Fruit fly (Drosophila melanogaster) whole organism, embryonic: Measurements from ENCODE around the gene FASN2.

Experiments
- Antp ChIP-seq: fragments of 200-800 bp; sonication (Bioruptor generic); optimal IDR thresholded peaks from 3 replicates; lab custom pipeline; 2016; ENCODE audit warnings: missing biosample characterization, missing genetic modification characterization
- BtbVII ChIP-seq: fragments of 200-800 bp; sonication (Bioruptor generic); optimal IDR thresholded peaks from 3 replicates; lab custom pipeline; 2017; ENCODE audit warnings: missing biosample characterization, mild to moderate bottlenecking, missing genetic modification characterization
- C15 ChIP-seq: fragments of 200-800 bp; sonication (Bioruptor generic); IDR thresholded peaks from 3 replicates; pipeline ENCODE4 v1.3.6; 2022; ENCODE audit warnings: missing biosample characterization, missing genetic modification characterization
- CG13287 ChIP-seq: fragments of 200-800 bp; sonication (Bioruptor generic); IDR thresholded peaks from 2 replicates; pipeline ENCODE4 v1.3.6; 2022; ENCODE audit warnings: missing biosample characterization, missing genetic modification characterization; ENCODE audit not compliant: partially characterized antibody
- CG13424 ChIP-seq: fragments of 200-800 bp; sonication (Bioruptor generic); optimal IDR thresholded peaks from 2 replicates; lab custom pipeline; 2019; ENCODE audit warnings: missing biosample characterization, mild to moderate bottlenecking, missing genetic modification characterization, moderate library complexity
- CG14860 ChIP-seq: fragments of 200-800 bp; sonication (Bioruptor generic); IDR thresholded peaks from 3 replicates; pipeline ENCODE4 v1.3.6; 2022; ENCODE audit warnings: missing biosample characterization, missing genetic modification characterization; ENCODE audit not compliant: partially characterized antibody
- CG15011 ChIP-seq: fragments of 200-800 bp; sonication (Bioruptor generic); optimal IDR thresholded peaks from 3 replicates; lab custom pipeline; 2018; ENCODE audit warnings: missing biosample characterization, mild to moderate bottlenecking, missing genetic modification characterization
- CG15269 ChIP-seq: fragments of 200-800 bp; sonication (Bioruptor generic); optimal IDR thresholded peaks from 2 replicates; lab custom pipeline; 2018; ENCODE audit warnings: missing biosample characterization, mild to moderate bottlenecking, missing genetic modification characterization, moderate library complexity
- CG1602 ChIP-seq: fragments of 200-800 bp; sonication (Bioruptor generic); optimal IDR thresholded peaks from 3 replicates; lab custom pipeline; 2016; ENCODE audit warnings: missing biosample characterization, missing genetic modification characterization
- CG17385 ChIP-seq: fragments of 200-800 bp; sonication (Bioruptor generic); optimal IDR thresholded peaks from 3 replicates; lab custom pipeline; 2018; ENCODE audit warnings: missing biosample characterization, mild to moderate bottlenecking, missing genetic modification characterization
- CG2120 ChIP-seq: fragments of 200-800 bp; sonication (Bioruptor generic); optimal IDR thresholded peaks from 3 replicates; lab custom pipeline; 2016; ENCODE audit warnings: missing biosample characterization, missing genetic modification characterization
- CG2889 ChIP-seq: fragments of 200-800 bp; sonication (Bioruptor generic); IDR thresholded peaks from 3 replicates; pipeline ENCODE4 v1.3.6; 2022; ENCODE audit warnings: missing biosample characterization, missing genetic modification characterization
- CG3065 ChIP-seq: fragments of 200-800 bp; sonication (Bioruptor generic); optimal IDR thresholded peaks from 2 replicates; lab custom pipeline; 2016; ENCODE audit warnings: missing biosample characterization, missing genetic modification characterization
- CG3407 ChIP-seq: fragments of 200-800 bp; sonication (Bioruptor generic); optimal IDR thresholded peaks from 2 replicates; lab custom pipeline; 2018; ENCODE audit warnings: missing biosample characterization, mild to moderate bottlenecking, missing genetic modification characterization
- CG34376 ChIP-seq: fragments of 200-800 bp; sonication (Bioruptor generic); optimal IDR thresholded peaks from 2 replicates; lab custom pipeline; 2018; ENCODE audit warnings: missing biosample characterization, mild to moderate bottlenecking, missing genetic modification characterization
- CG5245 ChIP-seq: fragments of 200-800 bp; sonication (Bioruptor generic); optimal IDR thresholded peaks from 3 replicates; lab custom pipeline; 2016; ENCODE audit warnings: missing biosample characterization, missing genetic modification characterization
- CG6765 ChIP-seq: fragments of 200-800 bp; sonication (Bioruptor generic); optimal IDR thresholded peaks from 3 replicates; lab custom pipeline; 2017; ENCODE audit warnings: missing biosample characterization, mild to moderate bottlenecking, missing genetic modification characterization
- CG6854 ChIP-seq: fragments of 200-800 bp; sonication (Bioruptor generic); optimal IDR thresholded peaks from 3 replicates; lab custom pipeline; 2017; ENCODE audit warnings: missing biosample characterization, mild to moderate bottlenecking, missing genetic modification characterization
- CG7357 ChIP-seq: fragments of 200-800 bp; sonication (Bioruptor generic); IDR thresholded peaks from 3 replicates; pipeline ENCODE4 v1.3.6; 2022; ENCODE audit warnings: missing biosample characterization, missing genetic modification characterization
- CG7556 ChIP-seq: fragments of 200-800 bp; sonication (Bioruptor generic); optimal IDR thresholded peaks from 2 replicates; lab custom pipeline; 2017; ENCODE audit warnings: missing biosample characterization, mild to moderate bottlenecking, missing genetic modification characterization
- CG8388 ChIP-seq: fragments of 200-800 bp; sonication (Bioruptor generic); optimal IDR thresholded peaks from 2 replicates; lab custom pipeline; 2019; ENCODE audit warnings: missing biosample characterization, mild to moderate bottlenecking, missing genetic modification characterization, moderate library complexity
- CG8765 ChIP-seq: fragments of 200-800 bp; sonication (Bioruptor generic); IDR thresholded peaks from 2 replicates; pipeline ENCODE4 v1.3.6; 2022; ENCODE audit warnings: missing biosample characterization, missing genetic modification characterization
- CG8944 ChIP-seq: fragments of 200-800 bp; sonication (Bioruptor generic); optimal IDR thresholded peaks from 3 replicates; lab custom pipeline; 2016; ENCODE audit warnings: missing biosample characterization, missing genetic modification characterization
- CG9609 ChIP-seq: fragments of 200-800 bp; sonication (Bioruptor generic); optimal IDR thresholded peaks from 3 replicates; lab custom pipeline; 2016; ENCODE audit warnings: missing biosample characterization, missing genetic modification characterization
- CG9932 ChIP-seq: fragments of 200-800 bp; sonication (Bioruptor generic); IDR thresholded peaks from 2 replicates; pipeline ENCODE4 v1.3.6; 2022; ENCODE audit warnings: missing biosample characterization, missing genetic modification characterization
- CHES-1-like ChIP-seq: fragments of 200-800 bp; sonication (Bioruptor generic); optimal IDR thresholded peaks from 2 replicates; lab custom pipeline; 2016; ENCODE audit warnings: missing biosample characterization, missing genetic modification characterization
- Chrac-16 ChIP-seq: fragments of 200-800 bp; sonication (Bioruptor generic); optimal IDR thresholded peaks from 3 replicates; lab custom pipeline; 2016; ENCODE audit warnings: missing biosample characterization, missing genetic modification characterization
- Fer2 ChIP-seq: fragments of 200-800 bp; sonication (Bioruptor generic); optimal IDR thresholded peaks from 2 replicates; lab custom pipeline; 2018; ENCODE audit warnings: missing biosample characterization, mild to moderate bottlenecking, missing genetic modification characterization, moderate library complexity
- HLH3B ChIP-seq: fragments of 200-800 bp; sonication (Bioruptor generic); IDR thresholded peaks from 2 replicates; pipeline ENCODE4 v1.3.6; 2022; ENCODE audit warnings: missing biosample characterization, missing genetic modification characterization
- HLH54F ChIP-seq: fragments of 200-800 bp; sonication (Bioruptor generic); optimal IDR thresholded peaks from 3 replicates; lab custom pipeline; 2016; ENCODE audit warnings: missing biosample characterization, missing genetic modification characterization
- Max ChIP-seq: fragments of 200-800 bp; sonication (Bioruptor generic); optimal IDR thresholded peaks from 2 replicates; lab custom pipeline; 2016; ENCODE audit warnings: missing biosample characterization, mild to moderate bottlenecking, missing genetic modification characterization
- Nf-YB ChIP-seq: fragments of 200-800 bp; sonication (Bioruptor generic); optimal IDR thresholded peaks from 3 replicates; lab custom pipeline; 2019; ENCODE audit warnings: missing biosample characterization, mild to moderate bottlenecking, missing genetic modification characterization, moderate library complexity
- Six4 ChIP-seq: fragments of 200-800 bp; sonication (Bioruptor generic); optimal IDR thresholded peaks from 2 replicates; lab custom pipeline; 2016; ENCODE audit warnings: missing biosample characterization, missing genetic modification characterization
- Tbp ChIP-seq: fragments of >200 bp; optimal IDR thresholded peaks from 2 replicates; lab custom pipeline; 2018; ENCODE audit warnings: missing biosample characterization, missing genetic modification characterization
- br ChIP-seq: fragments of >200 bp; optimal IDR thresholded peaks from 2 replicates; lab custom pipeline; 2017
- caup ChIP-seq: fragments of 200-800 bp; sonication (Bioruptor generic); optimal IDR thresholded peaks from 3 replicates; lab custom pipeline; 2017; ENCODE audit warnings: missing biosample characterization, mild to moderate bottlenecking, missing genetic modification characterization, moderate library complexity; ENCODE audit not compliant: severe bottlenecking
- cg ChIP-seq: fragments of 200-800 bp; sonication (Bioruptor generic); optimal IDR thresholded peaks from 3 replicates; lab custom pipeline; 2019; ENCODE audit warnings: missing biosample characterization, mild to moderate bottlenecking, missing genetic modification characterization, moderate library complexity
- chm ChIP-seq: fragments of 200-800 bp; sonication (Bioruptor generic); IDR thresholded peaks from 2 replicates; pipeline ENCODE4 v1.3.6; 2022; ENCODE audit warnings: missing biosample characterization, missing genetic modification characterization
- fd102C ChIP-seq: fragments of 200-800 bp; sonication (Bioruptor generic); optimal IDR thresholded peaks from 2 replicates; lab custom pipeline; 2018; ENCODE audit warnings: missing biosample characterization, mild to moderate bottlenecking, missing genetic modification characterization, moderate library complexity
- fd96Cb ChIP-seq: fragments of 200-800 bp; sonication (Bioruptor generic); optimal IDR thresholded peaks from 2 replicates; lab custom pipeline; 2018; ENCODE audit warnings: missing biosample characterization, mild to moderate bottlenecking, missing genetic modification characterization, moderate library complexity
- ftz-f1 ChIP-seq: fragments of 200-800 bp; sonication (Bioruptor generic); optimal IDR thresholded peaks from 2 replicates; lab custom pipeline; 2016; ENCODE audit warnings: missing biosample characterization, missing genetic modification characterization
- gro ChIP-seq: fragments of 200-800 bp; sonication (Bioruptor generic); optimal IDR thresholded peaks from 2 replicates; lab custom pipeline; 2016; ENCODE audit warnings: missing biosample characterization, missing genetic modification characterization
- lbe ChIP-seq: fragments of 200-800 bp; sonication (Bioruptor generic); optimal IDR thresholded peaks from 2 replicates; lab custom pipeline; 2016; ENCODE audit warnings: missing biosample characterization, mild to moderate bottlenecking, missing genetic modification characterization
- lola ChIP-seq, 3 experiments: fragments of >200 bp in 2 of 3; fragments of 200-800 bp in 1 of 3; sonication (Bioruptor generic) in 1 of 3; optimal IDR thresholded peaks; 2 replicates each; lab custom pipeline; 2017 to 2019; ENCODE audit warnings: missing biosample characterization in 3 of 3, missing genetic modification characterization in 3 of 3, mild to moderate bottlenecking in 1 of 3, moderate library complexity in 1 of 3
- mirr ChIP-seq: fragments of 200-800 bp; sonication (Bioruptor generic); optimal IDR thresholded peaks from 3 replicates; lab custom pipeline; 2018; ENCODE audit warnings: missing biosample characterization, mild to moderate bottlenecking, missing genetic modification characterization
- nerfin-1 ChIP-seq: fragments of 200-800 bp; sonication (Bioruptor generic); optimal IDR thresholded peaks from 3 replicates; lab custom pipeline; 2019; ENCODE audit warnings: missing biosample characterization, mild to moderate bottlenecking, missing genetic modification characterization, moderate library complexity
- pan ChIP-seq, 4 experiments: fragments of >200 bp in 3 of 4; fragments of 200-800 bp in 1 of 4; sonication (Bioruptor generic) in 1 of 4; optimal IDR thresholded peaks in 3 of 4; IDR thresholded peaks in 1 of 4; 2 replicates each; pipeline versions ENCODE4 v1.3.6 to Lab custom; 2017 to 2022; ENCODE audit warnings: missing biosample characterization in 2 of 4, missing genetic modification characterization in 2 of 4, mixed read lengths in 1 of 4
- schlank ChIP-seq: fragments of 200-800 bp; sonication (Bioruptor generic); optimal IDR thresholded peaks from 2 replicates; lab custom pipeline; 2018; ENCODE audit warnings: missing biosample characterization, mild to moderate bottlenecking, missing genetic modification characterization
- sr ChIP-seq: fragments of 200-800 bp; sonication (Bioruptor generic); IDR thresholded peaks from 3 replicates; pipeline ENCODE4 v1.3.6; 2022; ENCODE audit warnings: missing biosample characterization, missing genetic modification characterization
- vvl ChIP-seq: fragments of 200-800 bp; sonication (Bioruptor generic); IDR thresholded peaks from 2 replicates; pipeline ENCODE4 v1.3.6; 2022; ENCODE audit warnings: missing biosample characterization, missing genetic modification characterization
- z ChIP-seq: fragments of 200-800 bp; sonication (Bioruptor generic); IDR thresholded peaks from 3 replicates; pipeline ENCODE4 v1.3.6; 2022; ENCODE audit warnings: missing biosample characterization, missing genetic modification characterization

FASN2 gene

dm6 chr2L:3003399-3003798 lies 40.3 kb upstream of the FASN2 start (continued):
- no peak for TF ChIP-seq schlank (tag; lab: Kevin White, UChicago)
- TF ChIP-seq CG3407 = peak; percentile 52
- TF ChIP-seq mirr = no peak
- no peak for TF ChIP-seq CG8944
- peak; percentile 59 for TF ChIP-seq CG17385
- no peak for TF ChIP-seq cg
- TF ChIP-seq CG7556 = peak; percentile 41
- no peak for TF ChIP-seq fd102C (GFP tag; lab: Kevin White, UChicago)
- no peak for TF ChIP-seq lbe (GFP tag; lab: Kevin White, UChicago)
- peak; percentile 61 for TF ChIP-seq HLH3B (GFP tag; lab: Robert Waterston, UW)
- TF ChIP-seq CG7357 (GFP tag; lab: Robert Waterston, UW) = no peak
- no peak for TF ChIP-seq CG1602 (GFP tag; lab: Kevin White, UChicago)
- no peak for TF ChIP-seq CG15011
- peak in 1 of 3 experiments; percentile 19 for TF ChIP-seq lola (GFP tag; optimal IDR thresholded peaks at IDR 0.05; lab: Kevin White, UChicago)
- TF ChIP-seq CG8765 (GFP tag; lab: Robert Waterston, UW) = no peak
- no peak for TF ChIP-seq sr
- peak; percentile 59 for TF ChIP-seq CG15269 (tag; lab: Kevin White, UChicago)
- TF ChIP-seq CG34376 (GFP tag; lab: Kevin White, UChicago) = no peak
- no peak for TF ChIP-seq CG3065
- TF ChIP-seq CG13424 (tag; lab: Kevin White, UChicago) = peak; percentile 64
- no peak for TF ChIP-seq chm (GFP tag; lab: Robert Waterston, UW)
- TF ChIP-seq fd96Cb (tag; lab: Kevin White, UChicago) = peak; percentile 65
- no peak for TF ChIP-seq Max (GFP tag; lab: Kevin White, UChicago)
- no peak for TF ChIP-seq pan (optimal IDR thresholded peaks at IDR 0.05; lab: Kevin White, UChicago)
- TF ChIP-seq pan (GFP tag; optimal IDR thresholded peaks at IDR 0.05 in 1 of 2, IDR thresholded peaks at IDR 0.05 in 1 of 2) = peak in 1 of 2 experiments; percentile 50
- no peak for TF ChIP-seq CG9932 (GFP tag; lab: Robert Waterston, UW)
- no peak for TF ChIP-seq CG2120 (GFP tag; lab: Kevin White, UChicago)
- TF ChIP-seq Nf-YB = peak; percentile 30
- TF ChIP-seq Six4 (GFP tag; lab: Kevin White, UChicago) = peak; percentile 45
- peak; percentile 71 for TF ChIP-seq CG8388 (GFP tag; lab: Kevin White, UChicago)
- no peak for TF ChIP-seq Tbp (GFP tag; lab: Kevin White, UChicago)
- no peak for TF ChIP-seq CG2889
- TF ChIP-seq HLH54F = no peak
- TF ChIP-seq CG6765 (GFP tag; lab: Kevin White, UChicago) = no peak
- TF ChIP-seq Chrac-16 (GFP tag; lab: Kevin White, UChicago) = no peak
- TF ChIP-seq vvl (GFP tag; lab: Robert Waterston, UW) = peak; percentile 69
- TF ChIP-seq CG13287 (GFP tag; lab: Robert Waterston, UW) = no peak
- TF ChIP-seq br (lab: Kevin White, UChicago) = no peak
- TF ChIP-seq z (GFP tag; lab: Robert Waterston, UW) = no peak
- TF ChIP-seq CG9609 = no peak
- no peak for TF ChIP-seq Fer2
- no peak for TF ChIP-seq gro
- TF ChIP-seq Antp (GFP tag; lab: Kevin White, UChicago) = no peak
- TF ChIP-seq CG6854 (GFP tag; lab: Kevin White, UChicago) = no peak
- peak; percentile 52 for TF ChIP-seq nerfin-1 (tag; lab: Kevin White, UChicago)
- TF ChIP-seq BtbVII (GFP tag; lab: Kevin White, UChicago) = peak; percentile 24
- TF ChIP-seq caup (GFP tag; lab: Kevin White, UChicago) = no peak
- TF ChIP-seq CHES-1-like (GFP tag; lab: Kevin White, UChicago) = no peak
- TF ChIP-seq ftz-f1 (GFP tag; lab: Kevin White, UChicago) = no peak
- no peak for TF ChIP-seq CG14860 (GFP tag; lab: Robert Waterston, UW)
- no peak for TF ChIP-seq C15 (GFP tag; lab: Robert Waterston, UW)
- TF ChIP-seq CG5245 (GFP tag; lab: Kevin White, UChicago) = no peak
